Worm (Caenorhabditis elegans): ENCODE measurements around the gene mnat-1.

DNA sequence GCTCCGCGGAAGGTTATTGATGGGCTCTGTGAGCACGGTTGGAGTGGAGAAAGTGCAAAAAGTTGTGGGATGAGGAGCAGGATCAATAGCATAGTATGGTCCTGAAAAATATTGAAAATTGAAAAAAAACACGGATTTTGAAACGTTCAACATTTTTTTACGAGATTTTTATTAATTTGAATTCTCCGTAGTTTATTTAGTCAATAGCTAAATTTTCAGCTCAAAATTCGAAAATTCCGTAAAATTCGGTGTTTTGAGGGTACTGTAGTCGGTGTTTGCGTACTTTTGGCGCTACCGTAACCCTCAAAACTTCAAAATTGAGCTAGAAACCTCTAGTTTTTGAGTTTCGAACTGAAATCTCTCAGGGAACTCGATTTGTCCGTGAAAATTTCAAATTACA is 19.6 kb downstream of the mnat-1 start, which contains the start of gene pqn-42:
- TF ChIP-seq mep-1 (tag; optimal IDR thresholded peaks at IDR 0.05): no peak
- no peak for TF ChIP-seq lin-13 (tag; optimal IDR thresholded peaks at IDR 0.05)
- no peak for TF ChIP-seq snpc-4 (tag; optimal IDR thresholded peaks at IDR 0.05)
- no peak for TF ChIP-seq elt-3 (tag; optimal IDR thresholded peaks at IDR 0.05)
- TF ChIP-seq blmp-1 (tag; optimal IDR thresholded peaks at IDR 0.05): no peak
- no peak for TF ChIP-seq unc-39 (tag; optimal IDR thresholded peaks at IDR 0.05)
